Fruit fly (Drosophila melanogaster) whole organism, embryonic: Measurements from ENCODE around the gene GNBP3.

Experiments
- Bdp1 ChIP-seq: fragments of 200-800 bp; sonication (Bioruptor generic); optimal IDR thresholded peaks from 3 replicates; lab custom pipeline; 2016; ENCODE audit warnings: missing biosample characterization, missing genetic modification characterization
- Bgb ChIP-seq: fragments of 200-800 bp; sonication (Bioruptor generic); IDR thresholded peaks from 2 replicates; pipeline ENCODE4 v1.3.6; 2022; ENCODE audit warnings: missing biosample characterization, missing genetic modification characterization; ENCODE audit not compliant: partially characterized antibody
- BtbVII ChIP-seq: fragments of 200-800 bp; sonication (Bioruptor generic); optimal IDR thresholded peaks from 3 replicates; lab custom pipeline; 2017; ENCODE audit warnings: missing biosample characterization, mild to moderate bottlenecking, missing genetic modification characterization
- CG10654 ChIP-seq: fragments of 200-800 bp; sonication (Bioruptor generic); optimal IDR thresholded peaks from 2 replicates; lab custom pipeline; 2016; ENCODE audit warnings: missing biosample characterization, missing genetic modification characterization
- CG11504 ChIP-seq: fragments of 200-800 bp; sonication (Bioruptor generic); optimal IDR thresholded peaks from 3 replicates; lab custom pipeline; 2019; ENCODE audit warnings: missing biosample characterization, mild to moderate bottlenecking, missing genetic modification characterization, moderate library complexity
- CG12659 ChIP-seq: fragments of 200-800 bp; sonication (Bioruptor generic); optimal IDR thresholded peaks from 3 replicates; lab custom pipeline; 2017; ENCODE audit warnings: mild to moderate bottlenecking, missing biosample characterization, missing genetic modification reagents, missing genetic modification characterization
- CG13296 ChIP-seq: fragments of 200-800 bp; sonication (Bioruptor generic); optimal IDR thresholded peaks from 3 replicates; lab custom pipeline; 2018; ENCODE audit warnings: missing biosample characterization, mild to moderate bottlenecking, missing genetic modification characterization
- CG16863 ChIP-seq: fragments of 200-800 bp; sonication (Bioruptor generic); optimal IDR thresholded peaks from 3 replicates; lab custom pipeline; 2016; ENCODE audit warnings: missing biosample characterization, missing genetic modification characterization
- CG17912 ChIP-seq: fragments of 200-800 bp; sonication (Bioruptor generic); optimal IDR thresholded peaks from 2 replicates; lab custom pipeline; 2018; ENCODE audit warnings: missing biosample characterization, mild to moderate bottlenecking, missing genetic modification characterization
- CG18476 ChIP-seq: fragments of 200-800 bp; sonication (Bioruptor generic); optimal IDR thresholded peaks from 2 replicates; lab custom pipeline; 2016; ENCODE audit warnings: missing biosample characterization, mild to moderate bottlenecking, missing genetic modification characterization
- CG18764 ChIP-seq: fragments of 200-800 bp; sonication (Bioruptor generic); optimal IDR thresholded peaks from 3 replicates; lab custom pipeline; 2016; ENCODE audit warnings: missing biosample characterization, missing genetic modification characterization
- CG2712 ChIP-seq: fragments of 200-800 bp; optimal IDR thresholded peaks from 3 replicates; lab custom pipeline; 2019; ENCODE audit warnings: missing biosample characterization, mild to moderate bottlenecking, missing genetic modification characterization, moderate library complexity
- CG32532 ChIP-seq: fragments of 200-800 bp; sonication (Bioruptor generic); IDR thresholded peaks from 2 replicates; pipeline ENCODE4 v1.3.6; 2022; ENCODE audit warnings: missing biosample characterization, missing genetic modification characterization
- CG3726 ChIP-seq: fragments of 200-800 bp; sonication (Bioruptor generic); IDR thresholded peaks from 3 replicates; pipeline ENCODE4, ENCODE4 v1.3.6; 2022; ENCODE audit warnings: missing biosample characterization, missing genetic modification characterization
- CG4360 ChIP-seq: fragments of 200-800 bp; sonication (Bioruptor generic); IDR thresholded peaks from 2 replicates; pipeline ENCODE4 v1.3.6; 2022; ENCODE audit warnings: missing biosample characterization, missing genetic modification characterization
- CG7556 ChIP-seq: fragments of 200-800 bp; sonication (Bioruptor generic); optimal IDR thresholded peaks from 2 replicates; lab custom pipeline; 2017; ENCODE audit warnings: missing biosample characterization, mild to moderate bottlenecking, missing genetic modification characterization
- CG7963 ChIP-seq: fragments of 200-800 bp; sonication (Bioruptor generic); IDR thresholded peaks from 3 replicates; pipeline ENCODE4 v1.3.6; 2022; ENCODE audit warnings: missing biosample characterization, missing genetic modification characterization; ENCODE audit not compliant: partially characterized antibody
- CG8478 ChIP-seq: fragments of >200 bp; optimal IDR thresholded peaks from 2 replicates; lab custom pipeline; 2018
- CG9932 ChIP-seq: fragments of 200-800 bp; sonication (Bioruptor generic); IDR thresholded peaks from 2 replicates; pipeline ENCODE4 v1.3.6; 2022; ENCODE audit warnings: missing biosample characterization, missing genetic modification characterization
- GATAe ChIP-seq: fragments of 200-800 bp; sonication (Bioruptor generic); conservative IDR thresholded peaks from 2 replicates; pipeline ENCODE4 v1.3.6; 2022; ENCODE audit warnings: missing biosample characterization, missing genetic modification characterization
- Gug ChIP-seq: fragments of 200-800 bp; sonication (Bioruptor generic); IDR thresholded peaks from 4 replicates; pipeline ENCODE4 v1.3.6; 2022; ENCODE audit warnings: missing biosample characterization, missing genetic modification characterization
- Hmr ChIP-seq: fragments of 200-800 bp; sonication (Bioruptor generic); optimal IDR thresholded peaks from 3 replicates; lab custom pipeline; 2017; ENCODE audit warnings: mild to moderate bottlenecking, missing biosample characterization, missing genetic modification reagents, missing genetic modification characterization
- Hr39 ChIP-seq: fragments of >200 bp; optimal IDR thresholded peaks from 2 replicates; lab custom pipeline; 2017
- Lhr ChIP-seq: fragments of 200-800 bp; sonication (Bioruptor generic); optimal IDR thresholded peaks from 3 replicates; lab custom pipeline; 2017; ENCODE audit warnings: mild to moderate bottlenecking, missing biosample characterization, missing genetic modification reagents, missing genetic modification characterization
- MTF-1 ChIP-seq: fragments of 200-800 bp; sonication (Bioruptor generic); optimal IDR thresholded peaks from 2 replicates; lab custom pipeline; 2018; ENCODE audit warnings: missing biosample characterization, mild to moderate bottlenecking, missing genetic modification characterization, borderline replicate concordance
- NC2β ChIP-seq: fragments of 200-800 bp; sonication (Bioruptor generic); optimal IDR thresholded peaks from 2 replicates; lab custom pipeline; 2016; ENCODE audit warnings: missing biosample characterization, missing genetic modification characterization
- Optix ChIP-seq: fragments of 200-800 bp; sonication (Bioruptor generic); IDR thresholded peaks from 3 replicates; pipeline ENCODE4 v1.3.6; 2022; ENCODE audit warnings: missing biosample characterization, missing genetic modification characterization
- Sry-β ChIP-seq: fragments of 200-800 bp; sonication (Bioruptor generic); optimal IDR thresholded peaks from 2 replicates; lab custom pipeline; 2018; ENCODE audit warnings: missing biosample characterization, mild to moderate bottlenecking, missing genetic modification characterization, moderate library complexity
- Taf1 ChIP-seq: fragments of 200-800 bp; sonication (Bioruptor generic); IDR thresholded peaks from 2 replicates; pipeline ENCODE4 v1.3.6; 2022; ENCODE audit warnings: missing biosample characterization, missing genetic modification characterization
- al ChIP-seq: fragments of 200-800 bp; sonication (Bioruptor generic); IDR thresholded peaks from 2 replicates; pipeline ENCODE4 v1.3.6; 2022; ENCODE audit warnings: missing biosample characterization, missing genetic modification characterization
- chif ChIP-seq, 2 experiments: fragments of 200-800 bp; sonication (Bioruptor generic); optimal IDR thresholded peaks; 3 replicates each; lab custom pipeline; 2016; ENCODE audit warnings: missing biosample characterization in 2 of 2, missing genetic modification characterization in 2 of 2
- dmrt99B ChIP-seq: fragments of 200-800 bp; sonication (Bioruptor generic); optimal IDR thresholded peaks from 2 replicates; lab custom pipeline; 2018; ENCODE audit warnings: missing biosample characterization, mild to moderate bottlenecking, missing genetic modification characterization, moderate library complexity
- ems ChIP-seq: fragments of 200-800 bp; sonication (Bioruptor generic); optimal IDR thresholded peaks from 3 replicates; lab custom pipeline; 2016; ENCODE audit warnings: missing biosample characterization, missing genetic modification characterization
- exex ChIP-seq: fragments of 200-800 bp; sonication (Bioruptor generic); optimal IDR thresholded peaks from 4 replicates; lab custom pipeline; 2018; ENCODE audit warnings: missing biosample characterization, mild to moderate bottlenecking, missing genetic modification characterization, moderate library complexity
- fd64A ChIP-seq: fragments of 200-800 bp; sonication (Bioruptor generic); optimal IDR thresholded peaks from 3 replicates; lab custom pipeline; 2018; ENCODE audit warnings: missing biosample characterization, mild to moderate bottlenecking, missing genetic modification characterization
- gcm2 ChIP-seq: fragments of 200-800 bp; sonication (Bioruptor generic); optimal IDR thresholded peaks from 2 replicates; lab custom pipeline; 2016; ENCODE audit warnings: missing biosample characterization, missing genetic modification characterization
- gem ChIP-seq: fragments of 200-800 bp; sonication (Bioruptor generic); optimal IDR thresholded peaks from 2 replicates; lab custom pipeline; 2019; ENCODE audit warnings: missing biosample characterization, mild to moderate bottlenecking, missing genetic modification characterization, moderate library complexity
- gt ChIP-seq: fragments of 200-800 bp; sonication (Bioruptor generic); IDR thresholded peaks from 2 replicates; pipeline ENCODE4 v1.3.6; 2022; ENCODE audit warnings: missing biosample characterization, missing genetic modification characterization
- h ChIP-seq: fragments of >200 bp; optimal IDR thresholded peaks from 2 replicates; lab custom pipeline; 2017
- hkb ChIP-seq, 2 experiments: fragments of 200-800 bp in 1 of 2; fragments of >200 bp in 1 of 2; sonication (Bioruptor generic) in 1 of 2; IDR thresholded peaks in 1 of 2; optimal IDR thresholded peaks in 1 of 2; 2 replicates each; pipeline versions ENCODE4 v1.3.6 to Lab custom; 2017 to 2022; ENCODE audit warnings: missing biosample characterization in 1 of 2, missing genetic modification characterization in 1 of 2
- kah ChIP-seq: fragments of 200-800 bp; sonication (Bioruptor generic); optimal IDR thresholded peaks from 2 replicates; lab custom pipeline; 2018; ENCODE audit warnings: missing biosample characterization, mild to moderate bottlenecking, missing genetic modification characterization
- nau ChIP-seq: fragments of 200-800 bp; sonication (Bioruptor generic); optimal IDR thresholded peaks from 3 replicates; lab custom pipeline; 2017; ENCODE audit warnings: missing biosample characterization, mild to moderate bottlenecking, missing genetic modification characterization, missing genetic modification reagents
- otp ChIP-seq: fragments of 200-800 bp; sonication (Bioruptor generic); IDR thresholded peaks from 3 replicates; pipeline ENCODE4, ENCODE4 v1.3.6; 2022; ENCODE audit warnings: missing biosample characterization, missing genetic modification characterization
- p53 ChIP-seq: fragments of 200-800 bp; sonication (Bioruptor generic); optimal IDR thresholded peaks from 2 replicates; lab custom pipeline; 2016; ENCODE audit warnings: missing biosample characterization, missing genetic modification characterization
- pho ChIP-seq: fragments of 200-800 bp; sonication (Bioruptor generic); optimal IDR thresholded peaks from 2 replicates; lab custom pipeline; 2016; ENCODE audit warnings: missing biosample characterization, missing genetic modification characterization
- pzg ChIP-seq: fragments of 200-800 bp; sonication (Bioruptor generic); optimal IDR thresholded peaks from 3 replicates; lab custom pipeline; 2018; ENCODE audit warnings: missing biosample characterization, mild to moderate bottlenecking, missing genetic modification characterization, moderate library complexity
- slou ChIP-seq: fragments of 200-800 bp; sonication (Bioruptor generic); optimal IDR thresholded peaks from 3 replicates; lab custom pipeline; 2016; ENCODE audit warnings: missing biosample characterization, missing genetic modification characterization
- ssp ChIP-seq: fragments of 200-800 bp; sonication (Bioruptor generic); IDR thresholded peaks from 2 replicates; pipeline ENCODE4 v1.3.6; 2022; ENCODE audit warnings: missing biosample characterization, missing genetic modification characterization
- toy ChIP-seq: fragments of 200-800 bp; sonication (Bioruptor generic); IDR thresholded peaks from 2 replicates; pipeline ENCODE4 v1.3.6; 2022; ENCODE audit warnings: missing biosample characterization, missing genetic modification characterization

Gene GNBP3

DNA sequence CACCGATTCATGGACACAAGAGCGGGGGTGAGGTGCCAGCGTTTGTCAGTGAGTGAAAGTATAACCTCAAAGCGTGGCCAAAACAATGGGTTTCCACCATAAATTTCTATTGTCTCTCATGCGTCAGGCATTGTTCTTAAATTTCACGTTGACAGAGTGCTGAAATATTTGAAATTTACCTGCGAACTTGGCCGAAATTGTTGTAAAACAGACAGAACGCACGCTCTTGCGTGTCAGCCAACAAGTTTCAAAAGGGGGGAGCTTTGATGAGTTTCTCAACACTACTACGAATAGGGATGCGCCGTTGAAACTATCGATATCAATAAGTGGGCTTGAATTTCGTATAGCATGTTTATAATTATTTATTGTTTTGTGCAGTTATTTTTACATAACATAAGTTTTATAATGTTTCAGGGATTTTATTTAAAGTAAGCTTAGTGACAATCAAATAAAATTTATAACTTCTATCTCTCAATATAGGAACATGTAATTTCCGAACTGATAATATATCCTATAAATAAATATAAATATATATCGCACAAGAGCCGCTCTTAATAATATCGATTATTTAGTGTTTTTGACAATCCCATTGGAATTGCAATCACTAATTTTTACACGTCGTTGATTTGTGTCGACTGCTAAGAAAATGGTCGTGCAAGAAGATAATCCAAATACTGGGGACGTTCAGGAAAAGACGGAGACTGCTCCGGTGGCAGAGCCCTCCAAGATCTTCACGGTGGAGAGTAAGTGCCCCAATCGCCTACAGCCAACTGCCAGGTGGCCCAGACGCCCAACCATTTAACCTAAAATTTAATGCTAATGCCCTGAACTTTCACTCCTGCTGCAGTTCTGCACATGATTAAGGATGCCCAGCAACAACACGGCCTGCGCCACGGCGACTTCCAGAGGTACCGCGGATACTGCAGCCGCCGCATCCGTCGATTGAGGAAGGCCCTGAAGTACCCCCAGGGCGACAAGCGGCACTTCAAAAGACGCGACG is 20.0 kb downstream of the GNBP3 start, which contains the start of the genes pix and Srp68 (continued):
- no peak for TF ChIP-seq gcm2 (GFP tag; lab: Kevin White, UChicago)
- peak; percentile 45 for TF ChIP-seq CG7556 (GFP tag; lab: Kevin White, UChicago)
- TF ChIP-seq CG10654 (GFP tag; lab: Kevin White, UChicago): peak; percentile 27
- no peak for TF ChIP-seq CG7963 (GFP tag; lab: Robert Waterston, UW)
- no peak for TF ChIP-seq GATAe (GFP tag; lab: Robert Waterston, UW)
- peak; percentile 26 for TF ChIP-seq kah (GFP tag; lab: Kevin White, UChicago)
- TF ChIP-seq NC2β: peak; percentile 31
- no peak for TF ChIP-seq CG11504 (tag; lab: Kevin White, UChicago)
- peak; percentile 43 for TF ChIP-seq al (GFP tag; lab: Robert Waterston, UW)
- peak; percentile 43 for TF ChIP-seq Lhr (GFP tag; lab: Kevin White, UChicago)
- peak; percentile 82 for TF ChIP-seq CG2712 (tag; lab: Kevin White, UChicago)
- no peak for TF ChIP-seq CG8478 (lab: Kevin White, UChicago)
- peak; percentile 40 for TF ChIP-seq CG18476 (GFP tag; lab: Kevin White, UChicago)
- peak; percentile 45 for TF ChIP-seq pzg
- peak; percentile 66 for TF ChIP-seq p53 (GFP tag; lab: Kevin White, UChicago)
- peak; percentile 50 for TF ChIP-seq Bdp1 (GFP tag; lab: Kevin White, UChicago)
- no peak for TF ChIP-seq ssp (GFP tag; lab: Robert Waterston, UW)
- no peak for TF ChIP-seq h (lab: Kevin White, UChicago)
- TF ChIP-seq Hr39 (lab: Kevin White, UChicago): no peak
- peak; percentile 57 for TF ChIP-seq slou (GFP tag; lab: Kevin White, UChicago)
- TF ChIP-seq Gug: no peak
- no peak for TF ChIP-seq fd64A (GFP tag; lab: Kevin White, UChicago)
- TF ChIP-seq toy (GFP tag; lab: Robert Waterston, UW): no peak
- TF ChIP-seq CG3726: no peak
- TF ChIP-seq hkb (optimal IDR thresholded peaks at IDR 0.05; lab: Kevin White, UChicago): no peak
- TF ChIP-seq hkb (GFP tag; IDR thresholded peaks at IDR 0.05; lab: Robert Waterston, UW): no peak
- 0 out of 2 replicates have a peak, but pooled peaks have one; percentile 29 for TF ChIP-seq CG32532 (GFP tag; lab: Robert Waterston, UW)
- TF ChIP-seq Optix (GFP tag; lab: Robert Waterston, UW): no peak
- TF ChIP-seq gem (tag; lab: Kevin White, UChicago): no peak
- TF ChIP-seq CG17912: peak; percentile 26
- no peak for TF ChIP-seq BtbVII (GFP tag; lab: Kevin White, UChicago)
- peak; percentile 10 for TF ChIP-seq CG16863 (GFP tag; lab: Kevin White, UChicago)
- TF ChIP-seq dmrt99B: no peak
- TF ChIP-seq exex (tag; lab: Kevin White, UChicago): peak; percentile 44
- no peak for TF ChIP-seq CG4360 (GFP tag; lab: Robert Waterston, UW)
- TF ChIP-seq CG13296: no peak
- TF ChIP-seq chif (GFP tag; optimal IDR thresholded peaks at IDR 0.05; lab: Kevin White, UChicago): peak; percentile 13 to 47
- TF ChIP-seq CG9932 (GFP tag; lab: Robert Waterston, UW): peak; percentile 77
- TF ChIP-seq ems (GFP tag; lab: Kevin White, UChicago): peak; percentile 24
- TF ChIP-seq Sry-β (GFP tag; lab: Kevin White, UChicago): peak; percentile 76
- TF ChIP-seq pho (GFP tag; lab: Kevin White, UChicago): peak; percentile 54
- no peak for TF ChIP-seq gt (GFP tag; lab: Robert Waterston, UW)
- no peak for TF ChIP-seq otp (GFP tag; lab: Robert Waterston, UW)
- TF ChIP-seq CG18764 (GFP tag; lab: Kevin White, UChicago): peak; percentile 31
- TF ChIP-seq Taf1 (GFP tag; lab: Robert Waterston, UW): no peak
- peak; percentile 47; the same call in 1 of the 2 replicates for TF ChIP-seq Bgb (GFP tag; lab: Robert Waterston, UW)
- TF ChIP-seq CG12659 (GFP tag; lab: Kevin White, UChicago): peak; percentile 82
- no peak for TF ChIP-seq MTF-1
- no peak for TF ChIP-seq nau (GFP tag; lab: Kevin White, UChicago)
- TF ChIP-seq Hmr: no peak
